Worm (Caenorhabditis elegans): ENCODE measurements around the gene Y48A6C.4.

DNA sequence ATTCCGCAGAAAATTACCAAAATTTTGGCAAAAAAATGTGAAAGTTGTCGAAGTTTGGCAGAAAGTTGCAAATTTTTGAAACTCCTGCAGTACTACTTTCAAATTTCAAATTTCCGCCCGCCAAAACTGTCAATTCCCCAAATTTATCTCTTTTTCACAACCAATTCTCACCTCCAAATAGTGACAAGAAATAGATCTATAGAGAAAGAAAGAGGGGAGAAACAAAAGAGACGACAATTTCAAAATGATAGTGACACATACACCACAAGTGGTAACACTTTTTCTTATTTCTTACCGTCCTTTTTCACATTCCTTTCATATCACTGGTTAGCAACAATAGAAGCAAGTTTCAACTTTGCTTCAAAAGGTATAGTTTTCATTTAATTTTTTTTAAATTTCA lies 35.6 kb upstream of the Y48A6C.4 start:
- TF ChIP-seq him-1 (tag; optimal IDR thresholded peaks at IDR 0.05) (no peak), dao-5 (tag; optimal IDR thresholded peaks at IDR 0.05) (no peak)

All from whole organism, L4/young adult.